Worm (Caenorhabditis elegans): Measurements from ENCODE around the gene B0294.3.

Gene B0294.3

ce11 chrX:1915022-1915421 lies 23.0 kb downstream of the B0294.3 start, which contains the start of gene rgs-9:
TSS of gene rgs-9 (plus strand) at chrX:1915258.
- TF ChIP-seq nhr-28 (tag; optimal IDR thresholded peaks at IDR 0.05) (no peak), lin-39 (tag; optimal IDR thresholded peaks at IDR 0.05) (no peak), nhr-11 (tag; optimal IDR thresholded peaks at IDR 0.05) (no peak), R02D3.7 (tag; optimal IDR thresholded peaks at IDR 0.05) (no peak), skn-1 (tag; optimal IDR thresholded peaks at IDR 0.05) (no peak)

ce11 chrX:1917169-1917568 lies 25.2 kb downstream of the B0294.3 start, which contains the start of gene dot-1.5:
TSS of gene dot-1.5 (plus strand) at chrX:1917469.
- TF ChIP-seq nhr-11 (tag; optimal IDR thresholded peaks at IDR 0.05) (no peak), nhr-77 (tag; optimal IDR thresholded peaks at IDR 0.05) (no peak), ZK546.5 (tag; optimal IDR thresholded peaks at IDR 0.05) (no peak), egl-27 (tag; optimal IDR thresholded peaks at IDR 0.05) (no peak), nhr-25 (tag; optimal IDR thresholded peaks at IDR 0.05) (no peak), nhr-237 (tag; optimal IDR thresholded peaks at IDR 0.05) (no peak), elt-3 (tag; optimal IDR thresholded peaks at IDR 0.05) (no peak), ztf-4 (tag; optimal IDR thresholded peaks at IDR 0.05) (no peak), pha-4 (tag; optimal IDR thresholded peaks at IDR 0.05) (no peak), unc-62 (GFP tag; optimal IDR thresholded peaks at IDR 0.05) (no peak), mml-1 (tag; optimal IDR thresholded peaks at IDR 0.05) (no peak)

ce11 chrX:1922294-1922693 lies 30.3 kb downstream of the B0294.3 start, which contains the start of gene ZC53.22:
TSS of gene ZC53.22 (minus strand) at chrX:1922394.
- TF ChIP-seq elt-3 (tag; optimal IDR thresholded peaks at IDR 0.05) (no peak), nfya-1 (tag; optimal IDR thresholded peaks at IDR 0.05; ENCODE audit: insufficient read depth) (no peak), pha-4 (tag; optimal IDR thresholded peaks at IDR 0.05) (no peak), elt-2 (tag; optimal IDR thresholded peaks at IDR 0.05) (no peak), hmg-11 (tag; optimal IDR thresholded peaks at IDR 0.05) (no peak), fos-1 (tag; optimal IDR thresholded peaks at IDR 0.05) (no peak), egl-5 (tag; optimal IDR thresholded peaks at IDR 0.05) (no peak), R02D3.7 (tag; optimal IDR thresholded peaks at IDR 0.05) (no peak), ceh-9 (tag; optimal IDR thresholded peaks at IDR 0.05) (no peak), egl-27 (tag; optimal IDR thresholded peaks at IDR 0.05) (no peak)

- no peak for TF ChIP-seq eor-1 (tag; optimal IDR thresholded peaks at IDR 0.05)
- TF ChIP-seq egl-5 (tag; optimal IDR thresholded peaks at IDR 0.05), result no peak
- TF ChIP-seq nhr-67 (tag; optimal IDR thresholded peaks at IDR 0.05), result no peak
- TF ChIP-seq nfya-1 (tag; optimal IDR thresholded peaks at IDR 0.05; ENCODE audit: insufficient read depth), result no peak
- no peak for TF ChIP-seq unc-39 (tag; optimal IDR thresholded peaks at IDR 0.05)
- no peak for TF ChIP-seq unc-62 (GFP tag; optimal IDR thresholded peaks at IDR 0.05)
- no peak for TF ChIP-seq aly-2 (tag; optimal IDR thresholded peaks at IDR 0.05)
- no peak for TF ChIP-seq lin-15B (tag; optimal IDR thresholded peaks at IDR 0.05)
- no peak for TF ChIP-seq elt-2 (tag; optimal IDR thresholded peaks at IDR 0.05)
- TF ChIP-seq ama-1 (optimal IDR thresholded peaks at IDR 0.05), result no peak
These were observed 32.2 kb downstream of the B0294.3 start, which contains the start of gene ZC53.2 for ce11 chrX:1924138-1924537. TSS of gene ZC53.2 (minus strand) at chrX:1924238.

ce11 chrX:1935438-1935837 lies 43.5 kb downstream of the B0294.3 start:
- no peak for TF ChIP-seq nhr-76 (tag; optimal IDR thresholded peaks at IDR 0.05)
- TF ChIP-seq nhr-11 (tag; optimal IDR thresholded peaks at IDR 0.05), result no peak
- no peak for TF ChIP-seq skn-1 (tag; optimal IDR thresholded peaks at IDR 0.05)
- no peak for TF ChIP-seq ZK546.5 (tag; optimal IDR thresholded peaks at IDR 0.05)
- no peak for TF ChIP-seq ztf-11 (tag; optimal IDR thresholded peaks at IDR 0.05)
- TF ChIP-seq pha-4 (tag; optimal IDR thresholded peaks at IDR 0.05), result no peak
- no peak for TF ChIP-seq elt-2 (tag; optimal IDR thresholded peaks at IDR 0.05)
- TF ChIP-seq nhr-67 (tag; optimal IDR thresholded peaks at IDR 0.05), result no peak
- TF ChIP-seq R02D3.7 (tag; optimal IDR thresholded peaks at IDR 0.05), result no peak

- TF ChIP-seq nhr-77 (tag; optimal IDR thresholded peaks at IDR 0.05), result no peak
- no peak for TF ChIP-seq ama-1 (optimal IDR thresholded peaks at IDR 0.05)
- no peak for TF ChIP-seq ceh-28 (tag; optimal IDR thresholded peaks at IDR 0.05)
- no peak for TF ChIP-seq ztf-11 (tag; optimal IDR thresholded peaks at IDR 0.05)
- no peak for TF ChIP-seq ceh-16 (tag; optimal IDR thresholded peaks at IDR 0.05)
- TF ChIP-seq ztf-4 (tag; optimal IDR thresholded peaks at IDR 0.05), result no peak
- TF ChIP-seq ZK546.5 (tag; optimal IDR thresholded peaks at IDR 0.05), result no peak
- no peak for TF ChIP-seq snpc-4 (tag; optimal IDR thresholded peaks at IDR 0.05)
- no peak for TF ChIP-seq fos-1 (tag; optimal IDR thresholded peaks at IDR 0.05)
- no peak for TF ChIP-seq mml-1 (tag; optimal IDR thresholded peaks at IDR 0.05)
- no peak for TF ChIP-seq pha-4 (tag; optimal IDR thresholded peaks at IDR 0.05)
These were observed 47.3 kb downstream of the B0294.3 start for ce11 chrX:1939248-1939647.
